Worm (Caenorhabditis elegans) whole organism, L3 larva: ENCODE data around the gene try-11.

Source experiments
- fkh-10 ChIP-seq: sonication (generic microtip); optimal IDR thresholded peaks from 2 replicates; lab custom pipeline; 2017; ENCODE audit warnings: missing biosample characterization, missing genetic modification reagents, missing genetic modification characterization
- unc-62 ChIP-seq: fragments of 150-350 bp; sonication (generic microtip); optimal IDR thresholded peaks from 4 replicates; lab custom pipeline; 2014; ENCODE audit warnings: missing biosample characterization, missing genetic modification reagents, missing genetic modification characterization

DNA sequence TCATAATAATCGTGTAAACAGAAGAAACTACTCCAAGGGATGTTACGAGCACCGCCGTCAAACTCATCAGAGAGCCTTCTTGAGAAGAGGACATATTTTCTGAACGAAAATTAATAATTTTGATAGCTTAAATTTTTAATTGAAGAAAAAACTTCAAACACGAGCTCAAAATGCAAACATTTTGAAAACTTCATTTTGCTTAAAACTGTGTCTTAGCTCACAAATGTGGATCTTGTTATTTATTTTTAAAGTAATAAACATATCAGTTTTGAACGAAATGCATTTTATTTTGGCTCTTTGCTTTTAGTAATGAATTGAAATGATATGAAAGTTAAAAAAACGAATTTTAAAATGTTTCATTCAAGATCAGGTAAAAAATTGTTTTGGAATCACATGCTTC is 36.0 kb downstream of the try-11 start, which contains the start of gene srbc-7:
- no peak for TF ChIP-seq unc-62
- TF ChIP-seq fkh-10 (GFP tag; lab: Kevin White, UChicago) = no peak
